Fruit fly (Drosophila melanogaster): ENCODE data around the gene CG32100.
A peak's percentile ranks its signal among the peaks of the same experiment; 100 is the strongest.

The CG32100 gene

dm6 chr3L:12266343-12267287 is 713 bp upstream of the CG32100 start, which contains the start of gene app (continued):
- TF ChIP-seq ap (GFP tag; IDR thresholded peaks at IDR 0.05) (peak; percentile 88), CG17359 (tag; optimal IDR thresholded peaks at IDR 0.05) (peak; percentile 89), CG15696 (tag; optimal IDR thresholded peaks at IDR 0.05) (peak; percentile 85), Max (GFP tag; optimal IDR thresholded peaks at IDR 0.05) (peak; percentile 77), ssp (GFP tag; IDR thresholded peaks at IDR 0.05) (peak; percentile 84), usp (GFP tag; optimal IDR thresholded peaks at IDR 0.05) (no peak), B-H1 (GFP tag; IDR thresholded peaks at IDR 0.05) (peak; percentile 88), CG14965 (GFP tag; optimal IDR thresholded peaks at IDR 0.05; ENCODE audit: borderline replicate concordance) (peak; percentile 40), Aef1 (GFP tag; IDR thresholded peaks at IDR 0.05) (peak; percentile 87), unpg (GFP tag; optimal IDR thresholded peaks at IDR 0.05) (peak; percentile 89), Sox102F (GFP tag; optimal IDR thresholded peaks at IDR 0.05) (peak; percentile 87), Drgx (GFP tag; IDR thresholded peaks at IDR 0.05) (peak; percentile 93), CG13287 (GFP tag; IDR thresholded peaks at IDR 0.05; ENCODE audit: partially characterized antibody) (peak; percentile 19; the same call in 1 of the 2 replicates), CG12659 (GFP tag; optimal IDR thresholded peaks at IDR 0.05) (peak; percentile 91), tll (GFP tag; optimal IDR thresholded peaks at IDR 0.05) (no peak), CG31388 (GFP tag; optimal IDR thresholded peaks at IDR 0.05) (peak; percentile 55), CG43689 (GFP tag; IDR thresholded peaks at IDR 0.05) (peak; percentile 80), CG10147 (GFP tag; optimal IDR thresholded peaks at IDR 0.05) (peak; percentile 72), tx (GFP tag; optimal IDR thresholded peaks at IDR 0.05) (peak; percentile 51), Lim3 (GFP tag; IDR thresholded peaks at IDR 0.05) (0 out of 2 replicates have a peak, but pooled peaks have one; percentile 43), CG34376 (GFP tag; optimal IDR thresholded peaks at IDR 0.05) (peak; percentile 87), Poxn (GFP tag; IDR thresholded peaks at IDR 0.05) (peak; percentile 53; the same call in 1 of the 2 replicates), ci (GFP tag; IDR thresholded peaks at IDR 0.05) (peak; percentile 94), exex (tag; optimal IDR thresholded peaks at IDR 0.05) (peak; percentile 56), CHES-1-like (GFP tag; optimal IDR thresholded peaks at IDR 0.05) (peak; percentile 73), abd-A (tag; optimal IDR thresholded peaks at IDR 0.05) (peak; percentile 43), CG1602 (GFP tag; optimal IDR thresholded peaks at IDR 0.05) (peak; percentile 82), Abd-B (GFP tag; optimal IDR thresholded peaks at IDR 0.05) (peak; percentile 78), Trl (optimal IDR thresholded peaks at IDR 0.05) (no peak), Trl (GFP tag; optimal IDR thresholded peaks at IDR 0.05) (peak; percentile 70), CG7987 (GFP tag; optimal IDR thresholded peaks at IDR 0.05) (peak; percentile 86), CG17361 (GFP tag; IDR thresholded peaks at IDR 0.05) (peak; percentile 91), CG11085 (GFP tag; IDR thresholded peaks at IDR 0.05) (peak; percentile 79), CG2678 (tag; optimal IDR thresholded peaks at IDR 0.05) (peak; percentile 93), dmrt99B (tag; optimal IDR thresholded peaks at IDR 0.05) (peak; percentile 85), C15 (GFP tag; IDR thresholded peaks at IDR 0.05) (peak; percentile 39; the same call in 1 of the 3 replicates), CG32772 (GFP tag; IDR thresholded peaks at IDR 0.05) (peak; percentile 88), CG14860 (GFP tag; IDR thresholded peaks at IDR 0.05; ENCODE audit: partially characterized antibody) (no peak), CG18764 (GFP tag; optimal IDR thresholded peaks at IDR 0.05) (peak; percentile 61), GATAe (GFP tag; conservative IDR thresholded peaks at IDR 0.05) (peak; percentile 34; the same call in 1 of the 2 replicates), zen (tag; optimal IDR thresholded peaks at IDR 0.05) (peak; percentile 84), Ada2b (GFP tag; IDR thresholded peaks at IDR 0.05) (peak; percentile 84), CG10654 (GFP tag; optimal IDR thresholded peaks at IDR 0.05) (peak; percentile 75), ro (GFP tag; IDR thresholded peaks at IDR 0.05) (peak; percentile 81), fd64A (GFP tag; optimal IDR thresholded peaks at IDR 0.05) (peak; percentile 76), sima (GFP tag; optimal IDR thresholded peaks at IDR 0.05) (no peak), ac (GFP tag; optimal IDR thresholded peaks at IDR 0.05) (no peak), wor (GFP tag; IDR thresholded peaks at IDR 0.05) (peak; percentile 81)

All from whole organism, embryonic.